Worm (Caenorhabditis elegans) whole organism, early embryonic: Measurements from ENCODE around the gene pho-7.

Experiments
- B0310.2 ChIP-seq: sonication (generic microtip); optimal IDR thresholded peaks from 2 replicates; lab custom pipeline; 2016; ENCODE audit warnings: mild to moderate bottlenecking, missing genetic modification characterization, missing compliant biosample characterization
- F13C5.2 ChIP-seq: sonication (generic microtip); optimal IDR thresholded peaks from 2 replicates; lab custom pipeline; 2017; ENCODE audit warnings: mild to moderate bottlenecking, missing genetic modification characterization, inconsistent platforms, missing compliant biosample characterization
- aly-1 ChIP-seq: sonication (generic microtip); optimal IDR thresholded peaks from 2 replicates; lab custom pipeline; 2016; ENCODE audit warnings: missing genetic modification characterization, missing compliant biosample characterization
- ama-1 ChIP-seq: fragments of 150-350 bp; optimal IDR thresholded peaks from 2 replicates; lab custom pipeline; 2014
- ceh-13 ChIP-seq: fragments of 200-800 bp; sonication (Bioruptor generic); optimal IDR thresholded peaks from 2 replicates; lab custom pipeline; 2018; ENCODE audit warnings: mild to moderate bottlenecking, missing genetic modification characterization, missing compliant biosample characterization
- ceh-36 ChIP-seq: sonication (generic microtip); optimal IDR thresholded peaks from 2 replicates; lab custom pipeline; 2016; ENCODE audit warnings: missing genetic modification characterization, inconsistent platforms, missing compliant biosample characterization
- ets-7 ChIP-seq: sonication (generic microtip); optimal IDR thresholded peaks from 2 replicates; lab custom pipeline; 2016; ENCODE audit warnings: missing genotype, missing genetic modification characterization, missing compliant biosample characterization
- flt-1 ChIP-seq: fragments of 200-800 bp; sonication (Bioruptor generic); IDR thresholded peaks from 2 replicates; pipeline ENCODE4 v1.3.6; 2022; ENCODE audit warnings: missing genetic modification characterization, missing compliant biosample characterization
- hmbx-1 ChIP-seq: sonication (generic microtip); optimal IDR thresholded peaks from 2 replicates; lab custom pipeline; 2016; ENCODE audit warnings: mild to moderate bottlenecking, missing genetic modification characterization, missing compliant biosample characterization
- hmg-4 ChIP-seq: fragments of 200-800 bp; sonication (Bioruptor generic); optimal IDR thresholded peaks from 2 replicates; lab custom pipeline; 2018; ENCODE audit warnings: mild to moderate bottlenecking, missing genetic modification characterization, missing compliant biosample characterization
- hnd-1 ChIP-seq: sonication (generic microtip); optimal IDR thresholded peaks from 2 replicates; lab custom pipeline; 2016; ENCODE audit warnings: missing genetic modification characterization, missing compliant biosample characterization
- pes-1 ChIP-seq: fragments of 200-800 bp; sonication (Bioruptor generic); IDR thresholded peaks from 2 replicates; pipeline ENCODE4 v1.3.6; 2022; ENCODE audit warnings: missing genetic modification reagents, missing genetic modification characterization, missing compliant biosample characterization
- scrt-1 ChIP-seq: fragments of 200-800 bp; sonication (Bioruptor generic); IDR thresholded peaks from 2 replicates; pipeline ENCODE4 v1.3.6; 2022; ENCODE audit warnings: missing genetic modification characterization, missing compliant biosample characterization
- sea-1 ChIP-seq: fragments of 200-800 bp; sonication (Bioruptor generic); conservative IDR thresholded peaks from 2 replicates; pipeline ENCODE4 v1.3.6; 2022; ENCODE audit warnings: missing genetic modification characterization, missing compliant biosample characterization
- tbx-11 ChIP-seq: fragments of 200-800 bp; sonication (Bioruptor generic); IDR thresholded peaks from 2 replicates; pipeline ENCODE4 v1.3.6; 2022; ENCODE audit warnings: missing genetic modification characterization, missing compliant biosample characterization
- tbx-37 ChIP-seq: fragments of 200-800 bp; sonication (Bioruptor generic); conservative IDR thresholded peaks from 2 replicates; pipeline ENCODE4 v1.3.6; 2022; ENCODE audit warnings: missing genetic modification reagents, missing genetic modification characterization, missing compliant biosample characterization
- tra-4 ChIP-seq: sonication (generic microtip); optimal IDR thresholded peaks from 2 replicates; lab custom pipeline; 2017; ENCODE audit warnings: missing genetic modification characterization, missing compliant biosample characterization

The pho-7 gene

ce11 chrX:10914421-10915277 lies 26.5 kb downstream of the pho-7 start:
- no peak for TF ChIP-seq tbx-11 (GFP tag; lab: Robert Waterston, UW)
- TF ChIP-seq flt-1 (GFP tag; lab: Robert Waterston, UW): no peak
- TF ChIP-seq B0310.2 (tag; lab: Kevin White, UChicago): no peak
- TF ChIP-seq scrt-1: no peak
- no peak for TF ChIP-seq hmbx-1 (tag; lab: Kevin White, UChicago)
- no peak for TF ChIP-seq ceh-36
- no peak for TF ChIP-seq ceh-13 (GFP tag; lab: Kevin White, UChicago)
- TF ChIP-seq F13C5.2 (tag; lab: Kevin White, UChicago): no peak
- TF ChIP-seq sea-1 (GFP tag; lab: Robert Waterston, UW): no peak
- no peak for TF ChIP-seq hnd-1 (tag; lab: Kevin White, UChicago)

ce11 chrX:10913981-10914380 lies 27.2 kb downstream of the pho-7 start, which contains the start of gene F47B10.9:
Gene F47B10.9, minus strand, starts transcription at chrX:10914081.
- TF ChIP-seq tbx-37 (no peak), tra-4 (no peak), tbx-11 (GFP tag; lab: Robert Waterston, UW) (no peak), ets-7 (no peak), sea-1 (GFP tag; lab: Robert Waterston, UW) (no peak), ama-1 (lab: Kevin White, UChicago) (no peak), F13C5.2 (tag; lab: Kevin White, UChicago) (no peak), hnd-1 (tag; lab: Kevin White, UChicago) (no peak), ceh-13 (GFP tag; lab: Kevin White, UChicago) (no peak), flt-1 (GFP tag; lab: Robert Waterston, UW) (no peak), scrt-1 (no peak), aly-1 (tag; lab: Kevin White, UChicago) (no peak), hmg-4 (GFP tag; lab: Kevin White, UChicago) (no peak)

ce11 chrX:10910716-10911115 lies 30.4 kb downstream of the pho-7 start, which contains the start of gene F47B10.8:
Gene F47B10.8, minus strand, starts transcription at chrX:10910816.
- no peak for TF ChIP-seq hmg-4 (GFP tag; lab: Kevin White, UChicago)
- no peak for TF ChIP-seq tra-4
- TF ChIP-seq hmbx-1 (tag; lab: Kevin White, UChicago): no peak
- TF ChIP-seq ama-1 (lab: Kevin White, UChicago): no peak
- TF ChIP-seq B0310.2 (tag; lab: Kevin White, UChicago): no peak
- TF ChIP-seq ceh-36: no peak
- no peak for TF ChIP-seq scrt-1
- TF ChIP-seq tbx-37: no peak
- no peak for TF ChIP-seq pes-1
- no peak for TF ChIP-seq ets-7

- TF ChIP-seq tra-4: no peak
- no peak for TF ChIP-seq B0310.2 (tag; lab: Kevin White, UChicago)
- no peak for TF ChIP-seq pes-1
- no peak for TF ChIP-seq aly-1 (tag; lab: Kevin White, UChicago)
Observed at ce11 chrX:10909661-10910060, 31.5 kb downstream of the pho-7 start.

- TF ChIP-seq flt-1 (GFP tag; lab: Robert Waterston, UW): no peak
- no peak for TF ChIP-seq sea-1 (GFP tag; lab: Robert Waterston, UW)
- no peak for TF ChIP-seq hmbx-1 (tag; lab: Kevin White, UChicago)
- TF ChIP-seq hmg-4 (GFP tag; lab: Kevin White, UChicago): no peak
- TF ChIP-seq tbx-37: no peak
- no peak for TF ChIP-seq B0310.2 (tag; lab: Kevin White, UChicago)
- no peak for TF ChIP-seq aly-1 (tag; lab: Kevin White, UChicago)
- TF ChIP-seq ets-7: no peak
- TF ChIP-seq tra-4: no peak
Observed at ce11 chrX:10907418-10907817, 33.7 kb downstream of the pho-7 start.

ce11 chrX:10903416-10903815 lies 37.7 kb downstream of the pho-7 start:
- TF ChIP-seq tra-4 (no peak), ceh-13 (GFP tag; lab: Kevin White, UChicago) (no peak)

ce11 chrX:10902723-10903322 lies 38.3 kb downstream of the pho-7 start, which contains the start of gene acbp-3:
Gene acbp-3, plus strand, starts transcription at chrX:10903272.
- TF ChIP-seq ceh-36 (no peak), hmg-4 (GFP tag; lab: Kevin White, UChicago) (no peak), scrt-1 (no peak), flt-1 (GFP tag; lab: Robert Waterston, UW) (no peak), B0310.2 (tag; lab: Kevin White, UChicago) (no peak), F13C5.2 (tag; lab: Kevin White, UChicago) (no peak), hmbx-1 (tag; lab: Kevin White, UChicago) (no peak), aly-1 (tag; lab: Kevin White, UChicago) (no peak), ama-1 (lab: Kevin White, UChicago) (no peak), pes-1 (no peak), hnd-1 (tag; lab: Kevin White, UChicago) (no peak), tra-4 (no peak), ets-7 (no peak), tbx-11 (GFP tag; lab: Robert Waterston, UW) (no peak), tbx-37 (no peak), sea-1 (GFP tag; lab: Robert Waterston, UW) (no peak), ceh-13 (GFP tag; lab: Kevin White, UChicago) (no peak)

- no peak for TF ChIP-seq ceh-36
- no peak for TF ChIP-seq ets-7
- no peak for TF ChIP-seq B0310.2 (tag; lab: Kevin White, UChicago)
- TF ChIP-seq hmg-4 (GFP tag; lab: Kevin White, UChicago): no peak
- TF ChIP-seq aly-1 (tag; lab: Kevin White, UChicago): no peak
- no peak for TF ChIP-seq ceh-13 (GFP tag; lab: Kevin White, UChicago)
- TF ChIP-seq F13C5.2 (tag; lab: Kevin White, UChicago): no peak
- TF ChIP-seq scrt-1: no peak
- no peak for TF ChIP-seq ama-1 (lab: Kevin White, UChicago)
Observed at ce11 chrX:10901766-10902165, 39.4 kb downstream of the pho-7 start.
